Fruit fly (Drosophila melanogaster): ENCODE measurements around the gene CG14341.

dm6 chr2L:1177522-1177921 is 11.2 kb downstream of the CG14341 start, which contains the start of gene CG4896:
- TF ChIP-seq Snoo (tag; optimal IDR thresholded peaks at IDR 0.05), result no peak
- no peak for TF ChIP-seq CG8301 (tag; optimal IDR thresholded peaks at IDR 0.05)
- no peak for TF ChIP-seq fd96Ca (GFP tag; IDR thresholded peaks at IDR 0.05)
- TF ChIP-seq CG12605 (GFP tag; IDR thresholded peaks at IDR 0.05), result no peak
- peak; percentile 14 for TF ChIP-seq gl (tag; optimal IDR thresholded peaks at IDR 0.05)
- no peak for TF ChIP-seq Pif1B (GFP tag; optimal IDR thresholded peaks at IDR 0.05)
- TF ChIP-seq rn (GFP tag; IDR thresholded peaks at IDR 0.05), result no peak
- peak; percentile 68 for TF ChIP-seq CG4496 (GFP tag; IDR thresholded peaks at IDR 0.05)
- peak; percentile 21 for TF ChIP-seq CG15710 (tag; optimal IDR thresholded peaks at IDR 0.05)
- no peak for TF ChIP-seq EcR (GFP tag; optimal IDR thresholded peaks at IDR 0.05)
- TF ChIP-seq CG9948 (tag; optimal IDR thresholded peaks at IDR 0.05), result no peak
- no peak for TF ChIP-seq CG32121 (GFP tag; IDR thresholded peaks at IDR 0.05)
- no peak for TF ChIP-seq CG13204 (GFP tag; optimal IDR thresholded peaks at IDR 0.05)
- TF ChIP-seq CG8159 (tag; optimal IDR thresholded peaks at IDR 0.05), result no peak

Measured in whole organism, pupa.